Fruit fly (Drosophila melanogaster): ENCODE measurements around the gene CG33658.

Gene CG33658

DNA sequence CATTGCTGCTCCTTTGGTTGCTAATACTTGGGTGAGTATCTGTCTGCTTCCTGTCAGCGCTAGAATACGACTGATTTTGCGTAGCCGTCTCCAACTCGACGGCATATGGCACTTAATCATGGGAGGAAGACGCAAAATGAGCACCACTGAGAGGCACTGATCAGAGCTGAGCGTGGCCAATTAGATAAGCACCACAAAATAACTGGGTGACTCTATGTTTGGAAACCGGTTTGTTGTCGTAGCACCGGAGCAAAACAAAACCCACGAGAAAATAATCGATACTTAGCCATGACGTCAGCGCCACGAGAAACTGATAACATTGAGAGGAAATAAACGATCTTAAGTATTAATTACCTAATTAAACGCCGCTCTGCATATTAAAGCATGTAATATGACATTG is 41.5 kb downstream of the CG33658 start, which contains the start of gene Ude (continued):
- TF ChIP-seq CG18011 (GFP tag; optimal IDR thresholded peaks at IDR 0.05) (no peak), kah (GFP tag; optimal IDR thresholded peaks at IDR 0.05) (no peak), Deaf1 (tag; optimal IDR thresholded peaks at IDR 0.05) (no peak), CG6791 (GFP tag; IDR thresholded peaks at IDR 0.05; ENCODE audit: partially characterized antibody) (no peak), ttk (GFP tag; IDR thresholded peaks at IDR 0.05) (no peak), Doc2 (GFP tag; IDR thresholded peaks at IDR 0.05) (no peak), Tbp (GFP tag; optimal IDR thresholded peaks at IDR 0.05) (no peak), CG14965 (GFP tag; optimal IDR thresholded peaks at IDR 0.05; ENCODE audit: borderline replicate concordance) (no peak), disco-r (GFP tag; optimal IDR thresholded peaks at IDR 0.05) (no peak), sd (tag; optimal IDR thresholded peaks at IDR 0.05) (no peak), Hmr (GFP tag; optimal IDR thresholded peaks at IDR 0.05) (no peak), MBD-R2 (GFP tag; IDR thresholded peaks at IDR 0.05) (no peak), bab2 (GFP tag; optimal IDR thresholded peaks at IDR 0.05) (no peak), usp (GFP tag; optimal IDR thresholded peaks at IDR 0.05) (no peak), CG3995 (GFP tag; optimal IDR thresholded peaks at IDR 0.05) (no peak), MESR4 (GFP tag; optimal IDR thresholded peaks at IDR 0.05) (peak; percentile 1), Med (GFP tag) (peak; percentile 26), jigr1 (GFP tag; IDR thresholded peaks at IDR 0.05) (no peak), HmgZ (tag; optimal IDR thresholded peaks at IDR 0.05) (peak; percentile 8), nerfin-2 (GFP tag; IDR thresholded peaks at IDR 0.05; ENCODE audit: partially characterized antibody) (no peak), bcd (GFP tag; optimal IDR thresholded peaks at IDR 0.05) (no peak), CG7745 (tag; optimal IDR thresholded peaks at IDR 0.05) (peak; percentile 56), BtbVII (GFP tag; optimal IDR thresholded peaks at IDR 0.05) (peak; percentile 33), CG10959 (GFP tag; IDR thresholded peaks at IDR 0.05) (no peak), D19B (GFP tag; optimal IDR thresholded peaks at IDR 0.05) (no peak), Bdp1 (GFP tag; optimal IDR thresholded peaks at IDR 0.05) (no peak), CG2199 (GFP tag; IDR thresholded peaks at IDR 0.05) (no peak), CG17328 (GFP tag; IDR thresholded peaks at IDR 0.05) (no peak), CG9609 (GFP tag; optimal IDR thresholded peaks at IDR 0.05) (no peak), chinmo (GFP tag; IDR thresholded peaks at IDR 0.05; ENCODE audit: partially characterized antibody) (peak; percentile 85; the same call in 2 of the 4 replicates), H15 (GFP tag; IDR thresholded peaks at IDR 0.05) (no peak), CG7556 (GFP tag; optimal IDR thresholded peaks at IDR 0.05) (no peak), pb (GFP tag; optimal IDR thresholded peaks at IDR 0.05) (no peak), CG7839 (tag; optimal IDR thresholded peaks at IDR 0.05) (no peak), sug (tag; optimal IDR thresholded peaks at IDR 0.05) (no peak), Drgx (GFP tag; IDR thresholded peaks at IDR 0.05) (no peak), ro (GFP tag; IDR thresholded peaks at IDR 0.05) (no peak), Meics (GFP tag; optimal IDR thresholded peaks at IDR 0.05) (no peak), CG16779 (GFP tag; IDR thresholded peaks at IDR 0.05) (no peak), Max (GFP tag; optimal IDR thresholded peaks at IDR 0.05) (no peak), CG11456 (GFP tag; IDR thresholded peaks at IDR 0.05) (no peak), knrl (GFP tag; IDR thresholded peaks at IDR 0.05; ENCODE audit: partially characterized antibody) (no peak), CG8478 (optimal IDR thresholded peaks at IDR 0.05) (no peak), eyg (GFP tag; optimal IDR thresholded peaks at IDR 0.05) (no peak), fd3F (GFP tag; optimal IDR thresholded peaks at IDR 0.05) (no peak), Optix (GFP tag; IDR thresholded peaks at IDR 0.05) (no peak), CG14667 (GFP tag; IDR thresholded peaks at IDR 0.05) (no peak), Sry-β (GFP tag; optimal IDR thresholded peaks at IDR 0.05) (peak; percentile 8), Sox102F (GFP tag; optimal IDR thresholded peaks at IDR 0.05) (no peak), Adf1 (GFP tag; IDR thresholded peaks at IDR 0.05) (peak; percentile 13; the same call in 1 of the 2 replicates), bowl (GFP tag; IDR thresholded peaks at IDR 0.05) (no peak; the same call in 1 of the 2 replicates), CG11504 (tag; optimal IDR thresholded peaks at IDR 0.05) (no peak), Side (GFP tag; optimal IDR thresholded peaks at IDR 0.05) (no peak)
